Worm (Caenorhabditis elegans) whole organism, L1 larva: ENCODE results near the gene clec-20.
A peak's percentile ranks its signal among the peaks of the same experiment; 100 is the strongest.

Experiments used
- F16B12.6 ChIP-seq: fragments of 150-350 bp; optimal IDR thresholded peaks from 2 replicates; lab custom pipeline; 2014; ENCODE audit warnings: missing biosample characterization, missing genetic modification characterization
- ama-1 ChIP-seq: fragments of 150-350 bp; optimal IDR thresholded peaks from 2 replicates; lab custom pipeline; 2014
- ceh-63 ChIP-seq: fragments of 200-800 bp; sonication (Bioruptor generic); optimal IDR thresholded peaks from 2 replicates; lab custom pipeline; 2018; ENCODE audit warnings: mild to moderate bottlenecking, missing genetic modification characterization, missing compliant biosample characterization
- ces-1 ChIP-seq: fragments of 150-350 bp; optimal IDR thresholded peaks from 2 replicates; lab custom pipeline; 2014; ENCODE audit warnings: missing biosample characterization, missing genetic modification reagents, missing genetic modification characterization
- efl-1 ChIP-seq, 4 experiments: fragments of 150-350 bp; optimal IDR thresholded peaks in 3 of 4; peaks in 1 of 4; 1 replicate in 1 of 4; 2 replicates in 3 of 4; lab custom pipeline; 2014; ENCODE audit warnings: missing biosample characterization in 2 of 4, missing genetic modification characterization in 2 of 4, missing genetic modification reagents in 2 of 4
- egl-27 ChIP-seq, 2 experiments: fragments of 150-350 bp in 1 of 2; sonication (generic microtip); optimal IDR thresholded peaks; 3 replicates each; lab custom pipeline; 2017 to 2018; ENCODE audit warnings: missing biosample characterization in 2 of 2, missing genetic modification characterization in 2 of 2, missing genetic modification reagents in 2 of 2
- elt-2 ChIP-seq: sonication (generic microtip); optimal IDR thresholded peaks from 2 replicates; lab custom pipeline; 2016; ENCODE audit warnings: missing genetic modification characterization, mild to moderate bottlenecking, inconsistent platforms, missing compliant biosample characterization, missing genetic modification reagents
- fos-1 ChIP-seq: fragments of 150-350 bp; optimal IDR thresholded peaks from 2 replicates; lab custom pipeline; 2014; ENCODE audit warnings: missing biosample characterization, missing genetic modification characterization
- hlh-17 ChIP-seq: fragments of 200-800 bp; sonication (Bioruptor generic); optimal IDR thresholded peaks from 2 replicates; lab custom pipeline; 2018; ENCODE audit warnings: missing genetic modification characterization, mild to moderate bottlenecking, missing compliant biosample characterization, moderate library complexity, borderline replicate concordance
- jun-1 ChIP-seq: fragments of 150-350 bp; optimal IDR thresholded peaks from 2 replicates; lab custom pipeline; 2014; ENCODE audit warnings: missing biosample characterization, missing genetic modification reagents, missing genetic modification characterization
- lin-35 ChIP-seq, 2 experiments: fragments of 150-350 bp; optimal IDR thresholded peaks; 2 replicates each; lab custom pipeline; 2014; ENCODE audit warnings: missing biosample characterization in 2 of 2, missing genetic modification characterization in 2 of 2, missing genetic modification reagents in 2 of 2
- lin-39 ChIP-seq: fragments of 150-350 bp; optimal IDR thresholded peaks from 2 replicates; lab custom pipeline; 2014; ENCODE audit warnings: missing biosample characterization, missing genetic modification reagents, missing genetic modification characterization
- lir-3 ChIP-seq: sonication (generic microtip); optimal IDR thresholded peaks from 2 replicates; lab custom pipeline; 2016; ENCODE audit warnings: mild to moderate bottlenecking, missing genetic modification characterization, moderate library complexity, missing compliant biosample characterization; ENCODE audit not compliant: poor library complexity
- mdl-1 ChIP-seq, 2 experiments: fragments of 150-350 bp; optimal IDR thresholded peaks; 2 replicates each; lab custom pipeline; 2014 to 2017; ENCODE audit warnings: missing biosample characterization in 2 of 2, missing genetic modification characterization in 2 of 2, inconsistent platforms in 1 of 2
- nhr-11 ChIP-seq: fragments of 150-350 bp; optimal IDR thresholded peaks from 2 replicates; lab custom pipeline; 2014; ENCODE audit warnings: missing biosample characterization, missing genetic modification characterization
- nhr-19 ChIP-seq: fragments of 200-800 bp; sonication (Bioruptor generic); conservative IDR thresholded peaks from 2 replicates; pipeline ENCODE4 v1.3.6; 2022; ENCODE audit warnings: missing genetic modification characterization, missing compliant biosample characterization
- nhr-20 ChIP-seq: sonication (generic microtip); optimal IDR thresholded peaks from 2 replicates; lab custom pipeline; 2016; ENCODE audit warnings: mild to moderate bottlenecking, missing genetic modification characterization, missing compliant biosample characterization
- nhr-71 ChIP-seq: sonication (generic microtip); optimal IDR thresholded peaks from 2 replicates; lab custom pipeline; 2016; ENCODE audit warnings: mild to moderate bottlenecking, missing genetic modification characterization, moderate library complexity, missing compliant biosample characterization
- nhr-77 ChIP-seq: fragments of 150-350 bp; optimal IDR thresholded peaks from 2 replicates; lab custom pipeline; 2014; ENCODE audit warnings: missing biosample characterization, missing genetic modification characterization
- nhr-84 ChIP-seq: sonication (generic microtip); optimal IDR thresholded peaks from 2 replicates; lab custom pipeline; 2017; ENCODE audit warnings: missing biosample characterization, missing genetic modification characterization
- sox-4 ChIP-seq: sonication (generic microtip); optimal IDR thresholded peaks from 2 replicates; lab custom pipeline; 2016; ENCODE audit warnings: missing genetic modification characterization, missing compliant biosample characterization
- tlp-1 ChIP-seq: fragments of 150-350 bp; optimal IDR thresholded peaks from 2 replicates; lab custom pipeline; 2014; ENCODE audit warnings: missing biosample characterization, missing genetic modification characterization
- vab-15 ChIP-seq: sonication (generic microtip); optimal IDR thresholded peaks from 2 replicates; lab custom pipeline; 2017; ENCODE audit warnings: missing genotype, mild to moderate bottlenecking, missing genetic modification characterization, missing compliant biosample characterization
- zag-1 ChIP-seq: fragments of 150-350 bp; optimal IDR thresholded peaks from 2 replicates; lab custom pipeline; 2014; ENCODE audit warnings: missing biosample characterization, missing genetic modification characterization
- zip-4 ChIP-seq: fragments of 200-800 bp; sonication (Bioruptor generic); optimal IDR thresholded peaks from 2 replicates; lab custom pipeline; 2018; ENCODE audit warnings: mild to moderate bottlenecking, missing genetic modification characterization, moderate library complexity, missing compliant biosample characterization
- ztf-4 ChIP-seq: fragments of 150-350 bp; optimal IDR thresholded peaks from 2 replicates; lab custom pipeline; 2014; ENCODE audit warnings: missing biosample characterization, missing genetic modification characterization

clec-20 gene

DNA sequence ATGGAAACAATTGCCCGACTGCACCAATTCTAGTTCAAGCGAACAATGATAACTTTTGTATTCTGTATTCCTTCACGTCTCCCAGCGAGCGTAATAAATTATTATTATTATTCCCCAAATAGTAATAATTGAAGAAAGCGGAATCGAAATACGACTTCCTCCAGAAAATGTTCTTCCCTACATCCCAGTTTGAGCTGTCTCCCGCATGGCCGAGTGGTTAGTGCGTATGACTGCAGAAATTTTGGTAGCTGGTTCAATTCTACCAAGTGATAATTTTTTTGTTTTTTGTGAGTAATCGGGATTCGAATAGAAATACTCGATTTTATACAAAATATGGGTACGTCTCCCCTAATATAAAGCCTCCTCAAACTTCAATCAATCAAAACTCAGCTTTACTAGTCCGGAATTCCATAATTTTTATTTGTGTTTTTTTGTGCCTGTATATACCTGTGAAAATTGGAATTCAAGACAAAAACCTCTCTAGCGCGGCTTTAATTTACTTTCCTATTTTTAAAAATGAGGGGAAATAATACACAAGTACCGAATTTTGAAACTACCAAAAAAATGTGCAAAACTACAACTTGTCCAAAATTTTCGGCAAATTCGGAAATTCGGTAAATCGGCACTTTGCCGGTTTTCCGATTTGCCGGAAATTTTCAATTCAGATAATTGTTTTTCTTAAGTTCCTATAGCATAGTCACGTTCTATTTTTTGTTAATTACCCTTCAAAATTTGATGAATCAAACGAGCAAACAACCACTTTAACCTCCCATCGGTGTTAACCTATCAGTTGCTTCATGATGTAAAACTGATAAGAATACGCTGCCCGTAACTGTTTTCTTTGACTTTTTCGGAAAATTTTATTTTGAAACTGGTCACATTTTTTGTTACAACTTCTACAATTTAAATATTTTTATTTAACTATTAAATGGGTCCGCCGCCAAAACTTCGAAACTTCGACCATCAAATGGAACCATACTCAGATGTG lies 2.4 kb upstream of the clec-20 start, which contains the start of gene bath-46:
Gene bath-46 (plus strand): TSS at position 806 of the 988 bp plus-strand sequence.
- peak; percentile 67 for TF ChIP-seq elt-2 (tag; lab: Kevin White, UChicago)
- no peak for TF ChIP-seq tlp-1 (tag; lab: Kevin White, UChicago)

- TF ChIP-seq ama-1 (lab: Kevin White, UChicago): no peak
- TF ChIP-seq ces-1: no peak
- no peak for TF ChIP-seq fos-1 (tag; lab: Kevin White, UChicago)
- no peak for TF ChIP-seq mdl-1 (tag; optimal IDR thresholded peaks at IDR 0.05; lab: Kevin White, UChicago)
- TF ChIP-seq egl-27 (tag; optimal IDR thresholded peaks at IDR 0.05; lab: Kevin White, UChicago): no peak
- no peak for TF ChIP-seq ceh-63 (GFP tag; lab: Kevin White, UChicago)
- no peak for TF ChIP-seq zag-1 (tag; lab: Kevin White, UChicago)
- TF ChIP-seq F16B12.6 (tag; lab: Kevin White, UChicago): no peak
- no peak for TF ChIP-seq ztf-4 (tag; lab: Kevin White, UChicago)
- no peak for TF ChIP-seq zip-4 (GFP tag; lab: Kevin White, UChicago)
- no peak for TF ChIP-seq lir-3 (tag; lab: Kevin White, UChicago)
Observed at ce11 chrII:1589845-1590244, 5.2 kb downstream of the clec-20 start, which contains the start of gene T07H3.7. Gene T07H3.7 (minus strand): TSS chrII:1589945.

DNA sequence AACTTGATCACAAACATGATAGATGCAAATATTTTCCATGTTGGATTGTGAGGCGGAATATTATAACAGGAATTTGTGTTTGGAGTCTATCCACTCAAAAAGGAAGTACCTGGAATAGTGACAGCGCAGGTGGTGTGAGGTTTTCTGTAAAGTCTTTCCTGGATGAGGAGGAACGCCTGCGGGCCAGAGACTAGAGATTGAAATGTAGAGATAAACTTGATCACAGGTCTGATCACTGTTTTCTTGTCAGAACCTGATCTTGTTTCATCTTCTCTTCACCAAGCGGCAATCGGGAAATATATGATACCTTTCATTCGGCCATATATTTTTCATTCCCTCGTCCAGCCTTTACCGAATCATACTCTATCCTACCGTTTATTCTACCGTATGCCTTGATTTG lies 8.7 kb downstream of the clec-20 start, which contains the start of gene T07H3.8:
Gene T07H3.8 (plus strand): TSS at position 301 of the 400 bp plus-strand sequence.
- TF ChIP-seq nhr-71 (tag; lab: Kevin White, UChicago): no peak
- no peak for TF ChIP-seq hlh-17 (GFP tag; lab: Kevin White, UChicago)

- TF ChIP-seq nhr-71 (tag; lab: Kevin White, UChicago) (no peak), vab-15 (tag; lab: Kevin White, UChicago) (no peak), nhr-77 (tag; lab: Kevin White, UChicago) (no peak), nhr-11 (tag; lab: Kevin White, UChicago) (no peak), lin-39 (tag; lab: Kevin White, UChicago) (no peak), nhr-20 (tag; lab: Kevin White, UChicago) (no peak), zip-4 (GFP tag; lab: Kevin White, UChicago) (no peak)
Observed at ce11 chrII:1584140-1584539, 10.9 kb downstream of the clec-20 start, which contains the start of gene clec-21. Gene clec-21 (minus strand): TSS chrII:1584240.

ce11 chrII:1579886-1580285 lies 15.2 kb downstream of the clec-20 start, which contains the start of gene math-38:
Gene math-38 (minus strand): TSS chrII:1579986.
- no peak for TF ChIP-seq mdl-1 (tag; optimal IDR thresholded peaks at IDR 0.05; lab: Kevin White, UChicago)
- TF ChIP-seq elt-2 (tag; lab: Kevin White, UChicago): peak; percentile 22

DNA sequence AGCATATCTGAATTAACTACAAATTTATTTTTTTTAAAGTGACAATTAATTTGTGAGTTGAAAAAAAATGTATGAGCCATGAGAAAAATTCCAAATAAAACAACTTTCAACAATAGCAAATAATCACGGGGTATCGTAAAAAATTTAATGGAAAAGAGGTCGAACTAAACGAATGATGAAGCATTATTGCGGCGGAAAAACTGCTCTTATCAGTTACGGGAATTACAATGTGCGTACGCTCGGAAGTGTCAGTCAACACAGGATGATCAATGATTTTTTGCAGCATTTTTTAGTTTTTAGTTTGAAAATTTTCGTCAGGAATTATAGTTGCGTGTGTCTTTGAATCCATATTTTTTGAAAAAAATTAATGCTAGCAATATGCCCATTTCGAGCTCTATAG lies 18.3 kb downstream of the clec-20 start:
- no peak for TF ChIP-seq nhr-19
- TF ChIP-seq elt-2 (tag; lab: Kevin White, UChicago): peak; percentile 73
- TF ChIP-seq nhr-84 (tag; lab: Kevin White, UChicago): no peak
- TF ChIP-seq nhr-11 (tag; lab: Kevin White, UChicago): no peak
- no peak for TF ChIP-seq efl-1 (optimal IDR thresholded peaks at IDR 0.05; lab: Kevin White, UChicago)
- TF ChIP-seq efl-1 (GFP tag; optimal IDR thresholded peaks at IDR 0.05 in 1 of 2; lab: Kevin White, UChicago): peak in 1 of 2 experiments; percentile 16
- peak in 1 of 2 experiments; percentile 29 for TF ChIP-seq lin-35 (GFP tag; optimal IDR thresholded peaks at IDR 0.05; lab: Kevin White, UChicago)
- peak; percentile 12 for TF ChIP-seq jun-1 (tag; lab: Kevin White, UChicago)
- no peak for TF ChIP-seq sox-4 (tag; lab: Kevin White, UChicago)
